Fruit fly (Drosophila melanogaster): Measurements from ENCODE around the gene CG13994.

CG13994 gene

DNA sequence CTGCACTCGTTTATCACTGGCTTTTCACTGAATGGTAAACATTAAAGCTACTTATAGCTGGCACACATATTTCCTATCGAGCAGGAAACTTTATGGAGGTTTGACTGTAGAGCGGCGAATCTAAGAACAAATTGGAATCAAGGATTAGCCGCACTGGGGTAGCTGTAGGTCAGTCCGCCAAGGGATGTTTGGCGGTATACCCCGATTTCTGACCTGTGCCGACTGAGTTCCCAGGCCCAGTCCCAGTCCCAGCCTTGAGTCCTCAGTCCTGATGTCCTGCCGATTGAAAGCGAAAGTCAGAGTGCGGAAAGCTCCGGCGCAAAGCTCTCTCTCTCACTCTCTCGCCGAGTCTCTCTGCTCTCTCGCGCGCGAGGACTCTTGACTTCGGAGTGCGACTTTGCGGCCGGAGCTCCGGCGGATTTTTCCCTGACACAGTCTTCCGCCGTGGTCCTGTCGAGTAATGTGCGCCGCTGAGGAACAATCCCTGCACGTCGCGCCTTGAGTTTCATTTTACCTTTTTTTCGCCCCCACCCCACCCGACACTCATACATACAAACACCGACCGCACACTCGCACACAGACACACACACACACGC lies 8.8 kb upstream of the CG13994 start, which contains the start of gene CG13995 (continued):
- no peak for TF ChIP-seq CG2129 (GFP tag; IDR thresholded peaks at IDR 0.05; ENCODE audit: partially characterized antibody)
- peak; percentile 100 for TF ChIP-seq CG13894 (tag; optimal IDR thresholded peaks at IDR 0.05)
- TF ChIP-seq tna (GFP tag; IDR thresholded peaks at IDR 0.05; ENCODE audit: partially characterized antibody), result no peak
- TF ChIP-seq Oaz (GFP tag; IDR thresholded peaks at IDR 0.05), result no peak
- TF ChIP-seq CG4360 (GFP tag; IDR thresholded peaks at IDR 0.05), result no peak
- TF ChIP-seq tin (GFP tag; optimal IDR thresholded peaks at IDR 0.05), result no peak
- TF ChIP-seq ase (GFP tag; IDR thresholded peaks at IDR 0.05), result 0 out of 3 replicates have a peak, but pooled peaks have one; percentile 36
- TF ChIP-seq dimm (GFP tag; IDR thresholded peaks at IDR 0.05), result no peak
- no peak for TF ChIP-seq CG15073 (GFP tag; optimal IDR thresholded peaks at IDR 0.05)
- TF ChIP-seq wor (GFP tag; IDR thresholded peaks at IDR 0.05), result no peak
- TF ChIP-seq Taf1 (GFP tag; IDR thresholded peaks at IDR 0.05), result no peak
- no peak for TF ChIP-seq CG10321 (GFP tag; IDR thresholded peaks at IDR 0.05)
- TF ChIP-seq seq (GFP tag; IDR thresholded peaks at IDR 0.05), result peak; percentile 31; the same call in 1 of the 2 replicates
- TF ChIP-seq pzg (GFP tag; optimal IDR thresholded peaks at IDR 0.05), result no peak
- TF ChIP-seq CG7839 (tag; optimal IDR thresholded peaks at IDR 0.05), result no peak
- TF ChIP-seq CG18262 (tag; optimal IDR thresholded peaks at IDR 0.05), result no peak
- TF ChIP-seq CG18599 (GFP tag; optimal IDR thresholded peaks at IDR 0.05), result peak; percentile 7
- TF ChIP-seq inv (GFP tag; IDR thresholded peaks at IDR 0.05; ENCODE audit: partially characterized antibody), result 0 out of 2 replicates have a peak, but pooled peaks have one; percentile 10
- no peak for TF ChIP-seq ci (GFP tag; IDR thresholded peaks at IDR 0.05)
- TF ChIP-seq CG10462 (GFP tag; optimal IDR thresholded peaks at IDR 0.05), result no peak
- TF ChIP-seq sima (GFP tag; optimal IDR thresholded peaks at IDR 0.05), result no peak
- TF ChIP-seq CG8765 (GFP tag; IDR thresholded peaks at IDR 0.05), result no peak
- TF ChIP-seq CG9727 (GFP tag; optimal IDR thresholded peaks at IDR 0.05), result no peak
- TF ChIP-seq Side (GFP tag; optimal IDR thresholded peaks at IDR 0.05), result no peak
- TF ChIP-seq CG15479 (GFP tag; optimal IDR thresholded peaks at IDR 0.05), result no peak
- peak; percentile 74 for TF ChIP-seq CG16779 (GFP tag; IDR thresholded peaks at IDR 0.05)
- TF ChIP-seq CG15514 (GFP tag; optimal IDR thresholded peaks at IDR 0.05), result peak; percentile 18
- no peak for TF ChIP-seq CG6254 (GFP tag; optimal IDR thresholded peaks at IDR 0.05)
- TF ChIP-seq CG3838 (GFP tag; optimal IDR thresholded peaks at IDR 0.05), result no peak
- no peak for TF ChIP-seq Elba2 (GFP tag; optimal IDR thresholded peaks at IDR 0.05)
- no peak for TF ChIP-seq unpg (GFP tag; optimal IDR thresholded peaks at IDR 0.05)
- TF ChIP-seq salm (tag; optimal IDR thresholded peaks at IDR 0.05), result no peak
- TF ChIP-seq CG11456 (GFP tag; IDR thresholded peaks at IDR 0.05), result no peak
- TF ChIP-seq nau (GFP tag; optimal IDR thresholded peaks at IDR 0.05), result no peak
- no peak for TF ChIP-seq yki (optimal IDR thresholded peaks at IDR 0.05)
- no peak for TF ChIP-seq CG30020 (tag; optimal IDR thresholded peaks at IDR 0.05)
- peak; percentile 12; the same call in 1 of the 3 replicates for TF ChIP-seq row (GFP tag; IDR thresholded peaks at IDR 0.05)
- TF ChIP-seq hkb (optimal IDR thresholded peaks at IDR 0.05), result no peak
- TF ChIP-seq hkb (GFP tag; IDR thresholded peaks at IDR 0.05), result peak; percentile 19; the same call in 1 of the 2 replicates
- no peak for TF ChIP-seq CG2116 (GFP tag; optimal IDR thresholded peaks at IDR 0.05)
- no peak for TF ChIP-seq PHDP (tag; optimal IDR thresholded peaks at IDR 0.05)
- TF ChIP-seq hb (GFP tag; IDR thresholded peaks at IDR 0.05; ENCODE audit: partially characterized antibody), result no peak
- TF ChIP-seq zf30C (GFP tag; optimal IDR thresholded peaks at IDR 0.05), result no peak
- TF ChIP-seq Sin3A (optimal IDR thresholded peaks at IDR 0.05), result no peak
- no peak for TF ChIP-seq ERR (GFP tag; optimal IDR thresholded peaks at IDR 0.05)
- no peak for TF ChIP-seq CG9932 (GFP tag; IDR thresholded peaks at IDR 0.05)
- no peak for TF ChIP-seq grn (GFP tag; optimal IDR thresholded peaks at IDR 0.05)
- no peak for TF ChIP-seq abd-A (tag; optimal IDR thresholded peaks at IDR 0.05)
- no peak for TF ChIP-seq CG12104 (GFP tag; optimal IDR thresholded peaks at IDR 0.05)
- TF ChIP-seq Drgx (GFP tag; IDR thresholded peaks at IDR 0.05), result no peak
- TF ChIP-seq Max (GFP tag; optimal IDR thresholded peaks at IDR 0.05), result no peak
- TF ChIP-seq MBD-R2 (GFP tag; IDR thresholded peaks at IDR 0.05), result no peak

Measured in whole organism, embryonic.